Worm (Caenorhabditis elegans) whole organism, midembryonic: ENCODE measurements around the gene B0303.7.

ENCODE experiments used
- klf-2 ChIP-seq: fragments of 200-800 bp; sonication (Bioruptor generic); conservative IDR thresholded peaks from 2 replicates; pipeline ENCODE4 v1.3.6; 2022; ENCODE audit warnings: missing genetic modification reagents, missing genetic modification characterization, missing compliant biosample characterization
- med-1 ChIP-seq: sonication (generic microtip); optimal IDR thresholded peaks from 2 replicates; lab custom pipeline; 2017; ENCODE audit warnings: missing genetic modification characterization, mild to moderate bottlenecking, missing compliant biosample characterization, antibody characterized with exemption, missing genetic modification reagents; ENCODE audit not compliant: insufficient read depth

DNA sequence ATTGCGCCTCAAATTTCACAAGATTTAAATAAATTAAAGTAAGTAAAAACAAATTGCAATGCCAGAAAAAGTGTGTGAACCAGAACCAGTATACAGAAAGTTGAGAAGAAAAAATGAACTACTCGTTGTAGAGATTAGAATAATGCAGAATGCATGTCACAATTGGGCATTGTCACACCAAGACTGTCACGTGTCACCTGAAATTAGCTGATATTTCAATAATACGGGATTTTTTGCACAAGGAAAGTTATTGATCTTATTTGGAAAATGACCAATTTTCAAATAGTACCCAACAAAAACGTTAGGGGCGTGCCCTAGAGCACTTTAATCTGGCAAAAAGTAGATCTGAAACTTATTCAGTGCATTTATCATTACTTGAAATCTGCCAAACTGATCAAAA lies 48.5 kb downstream of the B0303.7 start:
- TF ChIP-seq med-1 (GFP tag; lab: Kevin White, UChicago), result no peak
- no peak for TF ChIP-seq klf-2
